Worm (Caenorhabditis elegans) whole organism, midembryonic: ENCODE results near the gene rpn-9.

Experiments used
- T22C8.4 ChIP-seq: fragments of 200-800 bp; sonication (Bioruptor generic); IDR thresholded peaks from 2 replicates; pipeline ENCODE4 v1.3.6; 2022; ENCODE audit warnings: missing genetic modification characterization, missing compliant biosample characterization
- cog-1 ChIP-seq: sonication (generic microtip); optimal IDR thresholded peaks from 2 replicates; lab custom pipeline; 2016; ENCODE audit warnings: missing genetic modification characterization, missing compliant biosample characterization
- flt-1 ChIP-seq: fragments of 200-800 bp; sonication (Bioruptor generic); IDR thresholded peaks from 2 replicates; pipeline ENCODE4 v1.3.6; 2022; ENCODE audit warnings: missing genetic modification characterization, missing compliant biosample characterization
- klf-2 ChIP-seq: fragments of 200-800 bp; sonication (Bioruptor generic); conservative IDR thresholded peaks from 2 replicates; pipeline ENCODE4 v1.3.6; 2022; ENCODE audit warnings: missing genetic modification reagents, missing genetic modification characterization, missing compliant biosample characterization
- med-1 ChIP-seq: sonication (generic microtip); optimal IDR thresholded peaks from 2 replicates; lab custom pipeline; 2017; ENCODE audit warnings: missing genetic modification characterization, mild to moderate bottlenecking, missing compliant biosample characterization, antibody characterized with exemption, missing genetic modification reagents; ENCODE audit not compliant: insufficient read depth
- ref-1 ChIP-seq: fragments of 200-800 bp; sonication (Bioruptor generic); conservative IDR thresholded peaks from 2 replicates; pipeline ENCODE4 v1.3.6; 2022; ENCODE audit warnings: missing genetic modification reagents, missing genetic modification characterization, missing compliant biosample characterization
- tab-1 ChIP-seq: fragments of 200-800 bp; sonication (Bioruptor generic); IDR thresholded peaks from 2 replicates; pipeline ENCODE4 v1.3.6; 2022; ENCODE audit warnings: missing genetic modification characterization, missing compliant biosample characterization
- ztf-23 ChIP-seq: fragments of 200-800 bp; sonication (Bioruptor generic); IDR thresholded peaks from 2 replicates; pipeline ENCODE4 v1.3.6; 2022; ENCODE audit warnings: missing genetic modification reagents, missing genetic modification characterization, missing compliant biosample characterization
- ztf-29 ChIP-seq: fragments of 200-800 bp; sonication (Bioruptor generic); IDR thresholded peaks from 2 replicates; pipeline ENCODE4 v1.3.6; 2022; ENCODE audit warnings: missing genetic modification reagents, missing genetic modification characterization, missing compliant biosample characterization

Gene rpn-9

DNA sequence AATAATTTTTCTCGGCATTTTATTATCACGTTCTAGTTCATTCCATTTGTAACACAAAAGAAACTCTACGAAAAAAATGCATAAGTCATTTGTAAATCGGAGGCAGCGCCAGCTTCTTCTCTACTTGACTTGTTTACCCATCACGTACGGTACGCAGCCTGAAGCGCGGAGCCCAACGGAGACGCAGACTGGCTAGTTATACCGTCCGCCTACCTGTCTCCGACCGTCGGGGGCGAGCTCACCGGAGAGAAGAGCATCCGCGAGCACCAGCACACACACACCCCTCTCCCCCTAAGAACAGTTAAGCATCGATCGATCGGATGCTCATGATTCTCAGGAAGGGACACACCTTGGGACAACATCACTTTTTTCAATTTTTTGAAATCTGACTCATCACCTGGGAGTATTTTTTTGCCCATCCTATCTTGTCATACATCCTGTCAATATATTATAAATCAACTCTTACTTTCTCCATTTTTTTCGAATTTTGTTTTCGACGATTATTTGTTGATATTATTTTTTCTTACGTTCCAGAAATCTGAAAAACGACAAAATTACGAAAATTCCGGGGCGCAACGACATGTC lies 16.9 kb downstream of the rpn-9 start, which contains the start of gene plpr-1:
Gene plpr-1 (plus strand): TSS at position 535 of the 585 bp plus-strand sequence.
- TF ChIP-seq ztf-29 (no peak), T22C8.4 (GFP tag; lab: Robert Waterston, UW) (no peak), ref-1 (GFP tag; lab: Robert Waterston, UW) (no peak), ztf-23 (GFP tag; lab: Robert Waterston, UW) (no peak), flt-1 (GFP tag; lab: Robert Waterston, UW) (no peak), klf-2 (GFP tag; lab: Robert Waterston, UW) (no peak), med-1 (GFP tag; lab: Kevin White, UChicago) (no peak), cog-1 (tag; lab: Kevin White, UChicago) (no peak), tab-1 (no peak)

ce11 chrII:11211661-11212060 lies 27.1 kb downstream of the rpn-9 start:
- TF ChIP-seq tab-1 = 0 out of 2 replicates have a peak, but pooled peaks have one; percentile 30

DNA sequence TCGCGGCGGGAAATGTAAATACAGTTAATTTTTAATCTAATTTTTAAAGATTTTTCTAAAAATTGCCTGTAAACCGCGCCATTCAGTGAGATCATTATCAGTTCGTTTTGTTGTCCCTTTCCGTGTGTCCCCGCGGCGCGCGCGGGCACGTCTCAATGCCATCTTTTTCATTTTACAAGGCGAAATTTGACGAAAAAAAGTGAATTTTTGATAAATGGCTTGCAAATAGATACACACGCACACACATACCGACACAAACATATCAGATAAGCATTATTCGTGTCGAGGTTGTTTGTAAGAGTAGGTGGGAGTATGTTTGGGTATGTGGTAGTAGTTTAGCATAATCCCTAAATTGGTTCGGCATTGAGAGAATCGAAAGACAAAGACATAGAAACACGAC lies 32.9 kb downstream of the rpn-9 start:
- TF ChIP-seq ztf-23 (GFP tag; lab: Robert Waterston, UW) = no peak
- no peak for TF ChIP-seq flt-1 (GFP tag; lab: Robert Waterston, UW)
- no peak for TF ChIP-seq cog-1 (tag; lab: Kevin White, UChicago)

DNA sequence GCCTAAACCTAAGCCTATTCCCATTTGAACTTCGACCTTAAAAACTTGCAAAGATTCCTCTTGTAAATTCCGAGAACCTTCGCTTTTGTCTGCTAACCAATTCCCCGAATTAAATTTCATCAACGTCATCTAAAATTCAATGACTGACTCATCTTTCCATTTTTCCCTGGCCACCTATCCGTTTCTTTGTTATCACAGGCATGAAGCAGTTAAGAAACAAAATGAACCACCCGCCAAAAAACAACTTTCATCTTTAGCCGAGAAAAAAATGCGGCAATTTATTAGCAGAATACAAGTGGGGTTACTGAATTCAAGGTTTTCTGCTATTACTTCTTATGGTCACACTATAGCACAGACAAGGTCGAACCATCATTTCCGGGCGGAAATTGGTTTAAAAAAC lies 34.0 kb downstream of the rpn-9 start:
- TF ChIP-seq T22C8.4 (GFP tag; lab: Robert Waterston, UW) (no peak), cog-1 (tag; lab: Kevin White, UChicago) (no peak), ztf-29 (no peak), klf-2 (GFP tag; lab: Robert Waterston, UW) (no peak), med-1 (GFP tag; lab: Kevin White, UChicago) (no peak), flt-1 (GFP tag; lab: Robert Waterston, UW) (no peak), tab-1 (no peak), ztf-23 (GFP tag; lab: Robert Waterston, UW) (no peak)

ce11 chrII:11202581-11203271 lies 36.0 kb downstream of the rpn-9 start, which contains the start of gene srap-1:
srap-1 (plus strand) TSS chrII:11203221.
- no peak for TF ChIP-seq ztf-29
- no peak for TF ChIP-seq flt-1 (GFP tag; lab: Robert Waterston, UW)
- no peak for TF ChIP-seq cog-1 (tag; lab: Kevin White, UChicago)
- no peak for TF ChIP-seq ref-1 (GFP tag; lab: Robert Waterston, UW)
- TF ChIP-seq med-1 (GFP tag; lab: Kevin White, UChicago) = no peak
- no peak for TF ChIP-seq T22C8.4 (GFP tag; lab: Robert Waterston, UW)
- TF ChIP-seq ztf-23 (GFP tag; lab: Robert Waterston, UW) = no peak
- TF ChIP-seq klf-2 (GFP tag; lab: Robert Waterston, UW) = no peak
- no peak for TF ChIP-seq tab-1

- no peak for TF ChIP-seq ztf-29
- TF ChIP-seq tab-1 = no peak
- no peak for TF ChIP-seq ztf-23 (GFP tag; lab: Robert Waterston, UW)
These were observed 38.4 kb downstream of the rpn-9 start for ce11 chrII:11200234-11200755.

ce11 chrII:11193523-11193922 lies 45.2 kb downstream of the rpn-9 start:
- TF ChIP-seq T22C8.4 (GFP tag; lab: Robert Waterston, UW) (no peak), ztf-23 (GFP tag; lab: Robert Waterston, UW) (no peak), tab-1 (no peak), med-1 (GFP tag; lab: Kevin White, UChicago) (no peak), ref-1 (GFP tag; lab: Robert Waterston, UW) (no peak), cog-1 (tag; lab: Kevin White, UChicago) (no peak), klf-2 (GFP tag; lab: Robert Waterston, UW) (no peak), flt-1 (GFP tag; lab: Robert Waterston, UW) (no peak)

ce11 chrII:11192488-11192887 lies 46.2 kb downstream of the rpn-9 start:
- TF ChIP-seq flt-1 (GFP tag; lab: Robert Waterston, UW) (no peak), tab-1 (no peak), ztf-23 (GFP tag; lab: Robert Waterston, UW) (no peak), cog-1 (tag; lab: Kevin White, UChicago) (no peak), ref-1 (GFP tag; lab: Robert Waterston, UW) (no peak), ztf-29 (no peak), T22C8.4 (GFP tag; lab: Robert Waterston, UW) (no peak), klf-2 (GFP tag; lab: Robert Waterston, UW) (no peak), med-1 (GFP tag; lab: Kevin White, UChicago) (no peak)

DNA sequence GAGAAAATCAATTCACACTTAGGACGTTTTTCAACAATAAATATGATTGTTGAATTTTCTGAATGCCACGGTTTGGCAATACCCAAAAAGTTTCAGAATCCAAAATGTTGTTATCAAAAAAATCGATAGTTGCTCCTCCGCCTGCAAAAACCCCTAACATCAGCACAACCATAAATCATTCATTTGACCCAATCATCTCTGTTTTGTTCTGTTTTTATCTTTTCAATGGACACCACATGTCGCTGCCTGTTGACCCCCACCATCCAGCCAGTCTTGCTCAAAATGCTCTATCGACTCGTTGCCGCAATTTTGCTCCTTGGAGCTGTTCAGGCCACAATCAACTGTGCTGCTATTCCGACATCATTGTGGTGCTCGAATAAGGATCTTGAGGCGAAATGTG lies 50.7 kb downstream of the rpn-9 start, which contains the start of gene F37H8.5:
Gene F37H8.5 (plus strand): TSS at position 181 of the 400 bp plus-strand sequence.
- no peak for TF ChIP-seq klf-2 (GFP tag; lab: Robert Waterston, UW)
- TF ChIP-seq ztf-23 (GFP tag; lab: Robert Waterston, UW) = no peak
- no peak for TF ChIP-seq flt-1 (GFP tag; lab: Robert Waterston, UW)
- no peak for TF ChIP-seq med-1 (GFP tag; lab: Kevin White, UChicago)
- TF ChIP-seq ztf-29 = no peak
- TF ChIP-seq T22C8.4 (GFP tag; lab: Robert Waterston, UW) = no peak
- no peak for TF ChIP-seq tab-1
- no peak for TF ChIP-seq cog-1 (tag; lab: Kevin White, UChicago)
- TF ChIP-seq ref-1 (GFP tag; lab: Robert Waterston, UW) = no peak
